Fruit fly (Drosophila melanogaster) whole organism, embryonic: ENCODE data around the gene CG46303.

Source experiments
- Antp ChIP-seq: fragments of 200-800 bp; sonication (Bioruptor generic); optimal IDR thresholded peaks from 3 replicates; lab custom pipeline; 2016; ENCODE audit warnings: missing biosample characterization, missing genetic modification characterization
- Asciz ChIP-seq: fragments of 200-800 bp; sonication (Bioruptor generic); optimal IDR thresholded peaks from 2 replicates; lab custom pipeline; 2017; ENCODE audit warnings: missing biosample characterization, mild to moderate bottlenecking, missing genetic modification characterization, missing genetic modification reagents
- Blimp-1 ChIP-seq: fragments of 200-800 bp; sonication (Bioruptor generic); optimal IDR thresholded peaks from 3 replicates; lab custom pipeline; 2018; ENCODE audit warnings: missing biosample characterization, missing genetic modification characterization, mild to moderate bottlenecking, moderate library complexity, missing genetic modification reagents
- CG10267 ChIP-seq: fragments of 200-800 bp; sonication (Bioruptor generic); optimal IDR thresholded peaks from 2 replicates; lab custom pipeline; 2018; ENCODE audit warnings: missing biosample characterization, mild to moderate bottlenecking, missing genetic modification characterization, moderate library complexity
- CG10321 ChIP-seq: fragments of 200-800 bp; sonication (Bioruptor generic); IDR thresholded peaks from 2 replicates; pipeline ENCODE4 v1.3.6; 2022; ENCODE audit warnings: missing biosample characterization, missing genetic modification characterization
- CG10979 ChIP-seq: fragments of 200-800 bp; sonication (Bioruptor generic); optimal IDR thresholded peaks from 2 replicates; lab custom pipeline; 2018; ENCODE audit warnings: missing biosample characterization, mild to moderate bottlenecking, missing genetic modification characterization, moderate library complexity
- CG11696 ChIP-seq: fragments of 200-800 bp; sonication (Bioruptor generic); IDR thresholded peaks from 2 replicates; pipeline ENCODE4 v1.3.6; 2022; ENCODE audit warnings: missing biosample characterization, missing genetic modification characterization
- CG12659 ChIP-seq: fragments of 200-800 bp; sonication (Bioruptor generic); optimal IDR thresholded peaks from 3 replicates; lab custom pipeline; 2017; ENCODE audit warnings: mild to moderate bottlenecking, missing biosample characterization, missing genetic modification reagents, missing genetic modification characterization
- CG13424 ChIP-seq: fragments of 200-800 bp; sonication (Bioruptor generic); optimal IDR thresholded peaks from 2 replicates; lab custom pipeline; 2019; ENCODE audit warnings: missing biosample characterization, mild to moderate bottlenecking, missing genetic modification characterization, moderate library complexity
- CG15073 ChIP-seq: fragments of 200-800 bp; sonication (Bioruptor generic); optimal IDR thresholded peaks from 2 replicates; lab custom pipeline; 2016; ENCODE audit warnings: missing biosample characterization, missing genetic modification characterization
- CG17359 ChIP-seq: fragments of 200-800 bp; sonication (Bioruptor generic); optimal IDR thresholded peaks from 3 replicates; lab custom pipeline; 2018; ENCODE audit warnings: missing biosample characterization, mild to moderate bottlenecking, missing genetic modification characterization, moderate library complexity
- CG17361 ChIP-seq: fragments of 200-800 bp; sonication (Bioruptor generic); IDR thresholded peaks from 3 replicates; pipeline ENCODE4 v1.3.6; 2022; ENCODE audit warnings: missing biosample characterization, missing genetic modification characterization
- CG18764 ChIP-seq: fragments of 200-800 bp; sonication (Bioruptor generic); optimal IDR thresholded peaks from 3 replicates; lab custom pipeline; 2016; ENCODE audit warnings: missing biosample characterization, missing genetic modification characterization
- CG2202 ChIP-seq: fragments of 200-800 bp; sonication (Bioruptor generic); optimal IDR thresholded peaks from 2 replicates; lab custom pipeline; 2018; ENCODE audit warnings: missing biosample characterization, mild to moderate bottlenecking, missing genetic modification characterization
- CG31224 ChIP-seq: fragments of 200-800 bp; sonication (Bioruptor generic); IDR thresholded peaks from 2 replicates; pipeline ENCODE4 v1.3.6; 2022; ENCODE audit warnings: missing biosample characterization, missing genetic modification characterization
- CG32772 ChIP-seq: fragments of 200-800 bp; sonication (Bioruptor generic); IDR thresholded peaks from 2 replicates; pipeline ENCODE4 v1.3.6; 2022; ENCODE audit warnings: missing biosample characterization, missing genetic modification characterization
- CG33557 ChIP-seq: fragments of 200-800 bp; sonication (Bioruptor generic); optimal IDR thresholded peaks from 2 replicates; lab custom pipeline; 2019; ENCODE audit warnings: missing biosample characterization, mild to moderate bottlenecking, missing genetic modification characterization, moderate library complexity
- CG6791 ChIP-seq: fragments of 200-800 bp; sonication (Bioruptor generic); IDR thresholded peaks from 3 replicates; pipeline ENCODE4 v1.3.6; 2022; ENCODE audit warnings: missing biosample characterization, missing genetic modification characterization; ENCODE audit not compliant: partially characterized antibody
- CG6854 ChIP-seq: fragments of 200-800 bp; sonication (Bioruptor generic); optimal IDR thresholded peaks from 3 replicates; lab custom pipeline; 2017; ENCODE audit warnings: missing biosample characterization, mild to moderate bottlenecking, missing genetic modification characterization
- CG7357 ChIP-seq: fragments of 200-800 bp; sonication (Bioruptor generic); IDR thresholded peaks from 3 replicates; pipeline ENCODE4 v1.3.6; 2022; ENCODE audit warnings: missing biosample characterization, missing genetic modification characterization
- CG8765 ChIP-seq: fragments of 200-800 bp; sonication (Bioruptor generic); IDR thresholded peaks from 2 replicates; pipeline ENCODE4 v1.3.6; 2022; ENCODE audit warnings: missing biosample characterization, missing genetic modification characterization
- Fer2 ChIP-seq: fragments of 200-800 bp; sonication (Bioruptor generic); optimal IDR thresholded peaks from 2 replicates; lab custom pipeline; 2018; ENCODE audit warnings: missing biosample characterization, mild to moderate bottlenecking, missing genetic modification characterization, moderate library complexity
- Hmr ChIP-seq: fragments of 200-800 bp; sonication (Bioruptor generic); optimal IDR thresholded peaks from 3 replicates; lab custom pipeline; 2017; ENCODE audit warnings: mild to moderate bottlenecking, missing biosample characterization, missing genetic modification reagents, missing genetic modification characterization
- Hr39 ChIP-seq: fragments of >200 bp; optimal IDR thresholded peaks from 2 replicates; lab custom pipeline; 2017
- Lim3 ChIP-seq: fragments of 200-800 bp; sonication (Bioruptor generic); IDR thresholded peaks from 2 replicates; pipeline ENCODE4 v1.3.6; 2022; ENCODE audit warnings: missing biosample characterization, missing genetic modification characterization
- NC2α ChIP-seq: fragments of 200-800 bp; sonication (Bioruptor generic); optimal IDR thresholded peaks from 2 replicates; lab custom pipeline; 2016; ENCODE audit warnings: missing biosample characterization, missing genetic modification characterization
- Rfx ChIP-seq: fragments of 200-800 bp; sonication (Bioruptor generic); IDR thresholded peaks from 2 replicates; pipeline ENCODE4 v1.3.6; 2022; ENCODE audit warnings: missing biosample characterization, missing genetic modification characterization
- Rx ChIP-seq: fragments of 200-800 bp; sonication (Bioruptor generic); IDR thresholded peaks from 2 replicates; pipeline ENCODE4 v1.3.6; 2022; ENCODE audit warnings: missing biosample characterization, missing genetic modification characterization
- Side ChIP-seq: fragments of 200-800 bp; sonication (Bioruptor generic); optimal IDR thresholded peaks from 2 replicates; lab custom pipeline; 2016; ENCODE audit warnings: missing biosample characterization, missing genetic modification characterization
- Trl ChIP-seq, 3 experiments: fragments of >200 bp in 2 of 3; fragments of 200-800 bp in 1 of 3; sonication (Bioruptor generic) in 1 of 3; optimal IDR thresholded peaks; 2 replicates in 1 of 3; 3 replicates in 2 of 3; lab custom pipeline; 2016 to 2017; ENCODE audit warnings: missing biosample characterization in 1 of 3, missing genetic modification characterization in 1 of 3
- abd-A ChIP-seq: fragments of 200-800 bp; sonication (Bioruptor generic); optimal IDR thresholded peaks from 3 replicates; lab custom pipeline; 2019; ENCODE audit warnings: missing biosample characterization, mild to moderate bottlenecking, missing genetic modification characterization, moderate library complexity
- amos ChIP-seq: fragments of 200-800 bp; sonication (Bioruptor generic); IDR thresholded peaks from 2 replicates; pipeline ENCODE4 v1.3.6; 2022; ENCODE audit warnings: missing biosample characterization, missing genetic modification characterization; ENCODE audit not compliant: partially characterized antibody
- chif ChIP-seq, 2 experiments: fragments of 200-800 bp; sonication (Bioruptor generic); optimal IDR thresholded peaks; 3 replicates each; lab custom pipeline; 2016; ENCODE audit warnings: missing biosample characterization in 2 of 2, missing genetic modification characterization in 2 of 2
- chm ChIP-seq: fragments of 200-800 bp; sonication (Bioruptor generic); IDR thresholded peaks from 2 replicates; pipeline ENCODE4 v1.3.6; 2022; ENCODE audit warnings: missing biosample characterization, missing genetic modification characterization
- ci ChIP-seq: fragments of 200-800 bp; sonication (Bioruptor generic); IDR thresholded peaks from 3 replicates; pipeline ENCODE4 v1.3.6; 2022; ENCODE audit warnings: missing biosample characterization, missing genetic modification characterization
- cwo ChIP-seq: fragments of 200-800 bp; sonication (Bioruptor generic); optimal IDR thresholded peaks from 3 replicates; lab custom pipeline; 2017; ENCODE audit warnings: missing biosample characterization, missing genetic modification characterization, mild to moderate bottlenecking, moderate library complexity, missing genetic modification reagents
- disco-r ChIP-seq: fragments of 200-800 bp; sonication (Bioruptor generic); optimal IDR thresholded peaks from 2 replicates; lab custom pipeline; 2016; ENCODE audit warnings: missing biosample characterization, missing genetic modification characterization
- dm ChIP-seq: fragments of 200-800 bp; sonication (Bioruptor generic); optimal IDR thresholded peaks from 3 replicates; lab custom pipeline; 2016; ENCODE audit warnings: missing biosample characterization, missing genetic modification characterization
- fd102C ChIP-seq: fragments of 200-800 bp; sonication (Bioruptor generic); optimal IDR thresholded peaks from 2 replicates; lab custom pipeline; 2018; ENCODE audit warnings: missing biosample characterization, mild to moderate bottlenecking, missing genetic modification characterization, moderate library complexity
- fd64A ChIP-seq: fragments of 200-800 bp; sonication (Bioruptor generic); optimal IDR thresholded peaks from 3 replicates; lab custom pipeline; 2018; ENCODE audit warnings: missing biosample characterization, mild to moderate bottlenecking, missing genetic modification characterization
- gro ChIP-seq: fragments of 200-800 bp; sonication (Bioruptor generic); optimal IDR thresholded peaks from 2 replicates; lab custom pipeline; 2016; ENCODE audit warnings: missing biosample characterization, missing genetic modification characterization
- hb ChIP-seq: fragments of 200-800 bp; sonication (Bioruptor generic); IDR thresholded peaks from 3 replicates; pipeline ENCODE4 v1.3.6; 2022; ENCODE audit warnings: missing biosample characterization, missing genetic modification characterization; ENCODE audit not compliant: partially characterized antibody
- hbn ChIP-seq: fragments of 200-800 bp; sonication (Bioruptor generic); IDR thresholded peaks from 2 replicates; pipeline ENCODE4 v1.3.6; 2022; ENCODE audit warnings: missing biosample characterization, missing genetic modification characterization; ENCODE audit not compliant: partially characterized antibody
- her ChIP-seq: fragments of 200-800 bp; sonication (Bioruptor generic); optimal IDR thresholded peaks from 2 replicates; lab custom pipeline; 2016; ENCODE audit warnings: missing biosample characterization, missing genetic modification characterization
- jigr1 ChIP-seq: fragments of 200-800 bp; sonication (Bioruptor generic); IDR thresholded peaks from 3 replicates; pipeline ENCODE4 v1.3.6; 2022; ENCODE audit warnings: missing biosample characterization, missing genetic modification characterization
- lab ChIP-seq: fragments of 200-800 bp; sonication (Bioruptor generic); optimal IDR thresholded peaks from 3 replicates; lab custom pipeline; 2017; ENCODE audit warnings: missing biosample characterization, missing genetic modification characterization, mild to moderate bottlenecking, moderate library complexity, missing genetic modification reagents
- lmd ChIP-seq: fragments of 200-800 bp; sonication (Bioruptor generic); IDR thresholded peaks from 2 replicates; pipeline ENCODE4 v1.3.6; 2022; ENCODE audit warnings: missing biosample characterization, missing genetic modification characterization
- prd ChIP-seq, 3 experiments: fragments of >200 bp in 2 of 3; fragments of 200-800 bp in 1 of 3; sonication (Bioruptor generic) in 1 of 3; optimal IDR thresholded peaks in 2 of 3; IDR thresholded peaks in 1 of 3; 2 replicates in 2 of 3; 3 replicates in 1 of 3; pipeline versions ENCODE4 v1.3.6 to Lab custom; 2017 to 2022; ENCODE audit warnings: missing biosample characterization in 1 of 3, missing genetic modification characterization in 1 of 3
- sim ChIP-seq: fragments of 200-800 bp; sonication (Bioruptor generic); IDR thresholded peaks from 2 replicates; pipeline ENCODE4 v1.3.6; 2022; ENCODE audit warnings: missing biosample characterization, missing genetic modification characterization
- so ChIP-seq: fragments of 200-800 bp; sonication (Bioruptor generic); IDR thresholded peaks from 3 replicates; pipeline ENCODE4 v1.3.6; 2022; ENCODE audit warnings: missing biosample characterization, missing genetic modification characterization
- tna ChIP-seq: fragments of 200-800 bp; sonication (Bioruptor generic); IDR thresholded peaks from 2 replicates; pipeline ENCODE4 v1.3.6; 2022; ENCODE audit warnings: missing biosample characterization, missing genetic modification characterization; ENCODE audit not compliant: partially characterized antibody

The CG46303 gene

DNA sequence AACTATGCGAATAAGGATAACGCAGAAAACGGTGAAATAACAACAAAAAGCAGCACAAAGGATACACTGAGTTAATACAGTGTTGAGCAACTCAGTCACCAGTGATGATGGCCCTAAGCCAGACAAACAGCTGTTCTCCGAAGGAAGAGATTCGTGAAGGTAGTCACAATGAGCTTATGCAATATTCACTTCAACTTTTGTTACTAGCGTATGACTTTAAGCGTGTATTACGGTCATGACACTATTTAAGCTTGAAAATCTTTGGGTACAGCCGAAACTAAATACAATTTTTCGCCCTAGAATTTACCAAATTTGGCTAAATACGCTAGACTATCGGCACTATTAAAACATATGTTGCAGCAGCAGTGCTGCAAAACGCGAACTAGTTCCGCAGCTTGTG lies 34.4 kb downstream of the CG46303 start, which contains the start of the genes disp and ECSIT (continued):
- TF ChIP-seq CG11696 (no peak), CG10979 (no peak), CG17361 (GFP tag; lab: Robert Waterston, UW) (no peak), CG15073 (GFP tag; lab: Kevin White, UChicago) (no peak), amos (GFP tag; lab: Robert Waterston, UW) (no peak), Trl (optimal IDR thresholded peaks at IDR 0.05; lab: Kevin White, UChicago) (no peak), Trl (GFP tag; optimal IDR thresholded peaks at IDR 0.05; lab: Kevin White, UChicago) (peak; percentile 32), Hmr (GFP tag; lab: Kevin White, UChicago) (peak; percentile 36), hbn (peak; percentile 39), NC2α (GFP tag; lab: Kevin White, UChicago) (no peak), CG7357 (no peak), CG2202 (no peak), CG8765 (no peak), Rx (GFP tag; lab: Robert Waterston, UW) (no peak), sim (GFP tag; lab: Robert Waterston, UW) (no peak), CG32772 (GFP tag; lab: Robert Waterston, UW) (no peak), dm (GFP tag; lab: Kevin White, UChicago) (peak; percentile 64), lab (GFP tag; lab: Kevin White, UChicago) (no peak), gro (GFP tag; lab: Kevin White, UChicago) (no peak), CG33557 (GFP tag; lab: Kevin White, UChicago) (peak; percentile 21), jigr1 (GFP tag; lab: Robert Waterston, UW) (no peak), CG18764 (GFP tag; lab: Kevin White, UChicago) (peak; percentile 11), CG13424 (tag; lab: Kevin White, UChicago) (no peak), Fer2 (tag; lab: Kevin White, UChicago) (no peak), lmd (GFP tag; lab: Robert Waterston, UW) (no peak), Lim3 (GFP tag; lab: Robert Waterston, UW) (no peak), Asciz (GFP tag; lab: Kevin White, UChicago) (no peak), tna (no peak), CG6791 (GFP tag; lab: Robert Waterston, UW) (no peak), her (no peak), so (GFP tag; lab: Robert Waterston, UW) (no peak), CG17359 (tag; lab: Kevin White, UChicago) (no peak), disco-r (no peak), Side (GFP tag; lab: Kevin White, UChicago) (no peak), Hr39 (no peak), Blimp-1 (GFP tag; lab: Kevin White, UChicago) (no peak), fd102C (no peak), abd-A (tag; lab: Kevin White, UChicago) (no peak), CG10267 (tag; lab: Kevin White, UChicago) (peak; percentile 95), prd (optimal IDR thresholded peaks at IDR 0.05; lab: Kevin White, UChicago) (no peak), prd (GFP tag; IDR thresholded peaks at IDR 0.05; lab: Robert Waterston, UW) (0 out of 3 replicates have a peak, but pooled peaks have one; percentile 24), cwo (GFP tag; lab: Kevin White, UChicago) (no peak), hb (GFP tag; lab: Robert Waterston, UW) (no peak), Antp (GFP tag; lab: Kevin White, UChicago) (peak; percentile 8), Rfx (GFP tag; lab: Robert Waterston, UW) (peak; percentile 48), CG10321 (GFP tag; lab: Robert Waterston, UW) (no peak), chm (no peak), CG12659 (GFP tag; lab: Kevin White, UChicago) (no peak), ci (GFP tag; lab: Robert Waterston, UW) (no peak), chif (GFP tag; optimal IDR thresholded peaks at IDR 0.05; lab: Kevin White, UChicago) (no peak), CG31224 (GFP tag; lab: Robert Waterston, UW) (no peak), CG6854 (GFP tag; lab: Kevin White, UChicago) (peak; percentile 6), fd64A (GFP tag; lab: Kevin White, UChicago) (no peak)
